In genomic region chrX:1120896-1121295, dm6 we compare ENCODE assay signal across 4 fruit fly cellular contexts.
TF ChIP-seq lines count a peak whose summit lies in the region.

No protein-coding gene starts in this region.

- no peak for TF ChIP-seq CTCF in whole organism, embryonic (GFP tag; optimal IDR thresholded peaks at IDR 0.05; lab: Kevin White, UChicago)

TF ChIP-seq in whole organism, embryonic, 481 proteins besides CTCF, POLR2A, EP300 and RAD21:
- no peak for TF ChIP-seq CG11504 (tag; optimal IDR thresholded peaks at IDR 0.05; lab: Kevin White, UChicago)
- peak; percentile 3 for TF ChIP-seq Sox102F (GFP tag; optimal IDR thresholded peaks at IDR 0.05; lab: Kevin White, UChicago)
- peak; percentile 31; the same call in 1 of the 2 replicates for TF ChIP-seq CG14441 (GFP tag; IDR thresholded peaks at IDR 0.05; lab: Robert Waterston, UW)
- peak; percentile 66 for TF ChIP-seq Drgx (GFP tag; IDR thresholded peaks at IDR 0.05; lab: Robert Waterston, UW)
- TF ChIP-seq row (GFP tag; IDR thresholded peaks at IDR 0.05; lab: Robert Waterston, UW) = peak; percentile 32; the same call in 1 of the 3 replicates
- TF ChIP-seq CG10654 (GFP tag; optimal IDR thresholded peaks at IDR 0.05; lab: Kevin White, UChicago) = no peak
- peak; percentile 61 for TF ChIP-seq sens (GFP tag; lab: Kevin White, UChicago)

TF ChIP-seq in whole organism, prepupa, 60 proteins besides CTCF, POLR2A, EP300 and RAD21 (continues in another document):
- TF ChIP-seq CG4318 (GFP tag; optimal IDR thresholded peaks at IDR 0.05; lab: Kevin White, UChicago) (peak; percentile 6), CG34406 (GFP tag; optimal IDR thresholded peaks at IDR 0.05; lab: Kevin White, UChicago) (peak; percentile 30), CG8632 (GFP tag; optimal IDR thresholded peaks at IDR 0.05; lab: Kevin White, UChicago) (no peak), CG6163 (GFP tag; IDR thresholded peaks at IDR 0.05; lab: Robert Waterston, UW) (peak; percentile 48; the same call in 1 of the 3 replicates), svp (GFP tag; lab: Kevin White, UChicago) (peak; percentile 72), CG3032 (tag; optimal IDR thresholded peaks at IDR 0.05; lab: Kevin White, UChicago) (no peak), esn (GFP tag; optimal IDR thresholded peaks at IDR 0.05; lab: Kevin White, UChicago) (peak; percentile 30), Sox15 (GFP tag; optimal IDR thresholded peaks at IDR 0.05; lab: Kevin White, UChicago) (no peak), Hr4 (GFP tag; optimal IDR thresholded peaks at IDR 0.05; lab: Kevin White, UChicago) (peak; percentile 49), Hr39 (GFP tag; optimal IDR thresholded peaks at IDR 0.05; lab: Kevin White, UChicago) (peak; percentile 34), CG6808 (GFP tag; optimal IDR thresholded peaks at IDR 0.05; lab: Kevin White, UChicago) (no peak), lz (GFP tag; optimal IDR thresholded peaks at IDR 0.05; lab: Kevin White, UChicago) (peak; percentile 24), CG16779 (tag; optimal IDR thresholded peaks at IDR 0.05; lab: Kevin White, UChicago) (no peak), Met (GFP tag; optimal IDR thresholded peaks at IDR 0.05; lab: Kevin White, UChicago) (peak; percentile 41), eg (GFP tag; IDR thresholded peaks at IDR 0.05; lab: Robert Waterston, UW) (peak; percentile 77), CG11294 (GFP tag; IDR thresholded peaks at IDR 0.05; lab: Robert Waterston, UW) (0 out of 2 replicates have a peak, but pooled peaks have one; percentile 10), CG10631 (GFP tag; optimal IDR thresholded peaks at IDR 0.05; lab: Kevin White, UChicago) (no peak), net (GFP tag; optimal IDR thresholded peaks at IDR 0.05; lab: Kevin White, UChicago) (peak; percentile 24), CG8119 (GFP tag; IDR thresholded peaks at IDR 0.05; lab: Robert Waterston, UW) (peak; percentile 61; the same call in 2 of the 3 replicates), Lpt (GFP tag; optimal IDR thresholded peaks at IDR 0.05; lab: Kevin White, UChicago) (peak; percentile 20), acj6 (GFP tag; optimal IDR thresholded peaks at IDR 0.05; lab: Kevin White, UChicago) (peak; percentile 2), CG8319 (GFP tag; optimal IDR thresholded peaks at IDR 0.05; lab: Kevin White, UChicago) (no peak), spab (GFP tag; optimal IDR thresholded peaks at IDR 0.05; lab: Kevin White, UChicago) (no peak), fd59A (GFP tag; optimal IDR thresholded peaks at IDR 0.05; lab: Kevin White, UChicago) (no peak), Hr38 (GFP tag; optimal IDR thresholded peaks at IDR 0.05; lab: Kevin White, UChicago) (no peak), CG3919 (GFP tag; optimal IDR thresholded peaks at IDR 0.05; lab: Kevin White, UChicago) (peak; percentile 6), Smox (GFP tag; optimal IDR thresholded peaks at IDR 0.05; lab: Kevin White, UChicago) (no peak), vri (GFP tag; optimal IDR thresholded peaks at IDR 0.05; lab: Kevin White, UChicago) (no peak)

TF ChIP-seq in whole organism, pupa, 21 proteins besides CTCF, POLR2A, EP300 and RAD21:
- TF ChIP-seq Pif1B (GFP tag; optimal IDR thresholded peaks at IDR 0.05; lab: Kevin White, UChicago) (peak; percentile 32), fd96Ca (GFP tag; IDR thresholded peaks at IDR 0.05; lab: Robert Waterston, UW) (0 out of 3 replicates have a peak, but pooled peaks have one; percentile 13), CG32121 (GFP tag; IDR thresholded peaks at IDR 0.05; lab: Robert Waterston, UW) (peak; percentile 47; the same call in 1 of the 2 replicates), CG17806 (tag; optimal IDR thresholded peaks at IDR 0.05; lab: Kevin White, UChicago) (no peak), rn (GFP tag; IDR thresholded peaks at IDR 0.05; lab: Robert Waterston, UW) (0 out of 2 replicates have a peak, but pooled peaks have one; percentile 14), CG4496 (GFP tag; IDR thresholded peaks at IDR 0.05; lab: Robert Waterston, UW) (peak; percentile 58), CG13204 (GFP tag; optimal IDR thresholded peaks at IDR 0.05; lab: Kevin White, UChicago) (no peak), Pif1A (GFP tag; optimal IDR thresholded peaks at IDR 0.05; lab: Kevin White, UChicago) (peak; percentile 31), CG12605 (GFP tag; IDR thresholded peaks at IDR 0.05; lab: Robert Waterston, UW) (no peak), Ets98B (GFP tag; IDR thresholded peaks at IDR 0.05; lab: Robert Waterston, UW) (peak; percentile 71)

TF ChIP-seq in whole organism, wandering third instar larva, 38 proteins besides CTCF, POLR2A, EP300 and RAD21:
- peak; percentile 1 for TF ChIP-seq fru (GFP tag; optimal IDR thresholded peaks at IDR 0.05; lab: Kevin White, UChicago)
- no peak for TF ChIP-seq Dfd (GFP tag; optimal IDR thresholded peaks at IDR 0.05; lab: Kevin White, UChicago)
- TF ChIP-seq jim (GFP tag; optimal IDR thresholded peaks at IDR 0.05; lab: Kevin White, UChicago) = no peak
- no peak for TF ChIP-seq rgr (GFP tag; optimal IDR thresholded peaks at IDR 0.05; lab: Kevin White, UChicago)
- TF ChIP-seq dmrt93B (GFP tag; optimal IDR thresholded peaks at IDR 0.05; lab: Kevin White, UChicago) = no peak
- TF ChIP-seq tai (GFP tag; optimal IDR thresholded peaks at IDR 0.05; lab: Kevin White, UChicago) = no peak
- TF ChIP-seq foxo (GFP tag; optimal IDR thresholded peaks at IDR 0.05; lab: Kevin White, UChicago) = peak in 1 of 2 experiments; percentile 11

Comparison
In these comparisons a context has a peak if more than half of its experiments do, and no peak if none do; other contexts are left out.
1. Of the 7 proteins assayed by ChIP-seq in both whole organism, embryonic and whole organism, prepupa: peak only in whole organism, embryonic: none; only in whole organism, prepupa: Gug, Hr39 and Lpt; in both: Sox102F; in neither: 3.